Worm (Caenorhabditis elegans): ENCODE measurements around the gene D2023.3.

DNA sequence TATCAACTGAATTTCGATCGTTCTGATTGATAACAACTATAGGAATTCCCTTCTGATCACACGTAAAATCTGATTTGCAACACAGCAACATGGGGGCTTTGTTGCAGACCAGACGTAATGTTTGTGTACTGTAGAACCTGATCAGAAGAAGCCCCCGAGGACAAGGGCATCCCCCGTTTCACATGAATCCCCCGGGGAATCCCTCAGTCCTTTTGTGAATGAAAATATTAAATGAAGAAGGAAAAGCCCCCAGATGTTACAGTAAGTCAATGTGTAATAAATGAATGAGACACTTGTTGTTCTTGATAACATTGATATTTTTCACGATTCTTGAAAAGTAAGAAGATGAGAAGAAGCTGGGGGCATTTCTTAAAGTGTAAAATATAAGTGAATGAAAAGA is 17.6 kb downstream of the D2023.3 start:
- TF ChIP-seq C34F6.9 (tag; optimal IDR thresholded peaks at IDR 0.05) (no peak), nhr-12 (tag; optimal IDR thresholded peaks at IDR 0.05) (no peak)

Data from whole organism, L2 larva.